Worm (Caenorhabditis elegans) whole organism, L1 larva: ENCODE measurements around the gene T23B12.6.

Experiments used
- C04F5.9 ChIP-seq: sonication (generic microtip); optimal IDR thresholded peaks from 2 replicates; lab custom pipeline; 2016; ENCODE audit warnings: missing genetic modification characterization, missing compliant biosample characterization
- C34B4.2 ChIP-seq: sonication (generic microtip); optimal IDR thresholded peaks from 2 replicates; lab custom pipeline; 2017; ENCODE audit warnings: mild to moderate bottlenecking, missing genetic modification characterization, missing compliant biosample characterization
- F16B12.6 ChIP-seq: fragments of 150-350 bp; optimal IDR thresholded peaks from 2 replicates; lab custom pipeline; 2014; ENCODE audit warnings: missing biosample characterization, missing genetic modification characterization
- Y116A8C.19 ChIP-seq: sonication (generic microtip); optimal IDR thresholded peaks from 2 replicates; lab custom pipeline; 2016; ENCODE audit warnings: missing compliant biosample characterization, missing genetic modification characterization, borderline replicate concordance
- alr-1 ChIP-seq: fragments of 200-800 bp; sonication (Bioruptor generic); optimal IDR thresholded peaks from 2 replicates; lab custom pipeline; 2018; ENCODE audit warnings: borderline replicate concordance, mild to moderate bottlenecking, missing genetic modification characterization, missing compliant biosample characterization
- aly-2 ChIP-seq: fragments of 150-350 bp; optimal IDR thresholded peaks from 2 replicates; lab custom pipeline; 2014; ENCODE audit warnings: missing biosample characterization, missing genetic modification characterization
- ama-1 ChIP-seq: fragments of 150-350 bp; optimal IDR thresholded peaks from 2 replicates; lab custom pipeline; 2014
- ceh-8 ChIP-seq: fragments of 200-800 bp; sonication (Bioruptor generic); optimal IDR thresholded peaks from 2 replicates; lab custom pipeline; 2018; ENCODE audit warnings: mild to moderate bottlenecking, missing genetic modification characterization, moderate library complexity, missing compliant biosample characterization
- ceh-88 ChIP-seq: fragments of 200-800 bp; sonication (Bioruptor generic); IDR thresholded peaks from 2 replicates; pipeline ENCODE4 v1.3.6; 2022; ENCODE audit warnings: missing genetic modification characterization, missing compliant biosample characterization
- ceh-90 ChIP-seq: sonication (generic microtip); optimal IDR thresholded peaks from 2 replicates; lab custom pipeline; 2016; ENCODE audit warnings: missing genetic modification characterization, missing compliant biosample characterization
- ces-1 ChIP-seq: fragments of 150-350 bp; optimal IDR thresholded peaks from 2 replicates; lab custom pipeline; 2014; ENCODE audit warnings: missing biosample characterization, missing genetic modification reagents, missing genetic modification characterization
- dsc-1 ChIP-seq: sonication (generic microtip); optimal IDR thresholded peaks from 2 replicates; lab custom pipeline; 2016; ENCODE audit warnings: mild to moderate bottlenecking, missing genetic modification characterization, missing compliant biosample characterization
- efl-3 ChIP-seq: fragments of 200-800 bp; sonication (Bioruptor generic); optimal IDR thresholded peaks from 2 replicates; lab custom pipeline; 2018; ENCODE audit warnings: mild to moderate bottlenecking, missing genetic modification characterization, missing compliant biosample characterization
- egl-13 ChIP-seq: sonication (generic microtip); optimal IDR thresholded peaks from 2 replicates; lab custom pipeline; 2016; ENCODE audit warnings: missing genotype, missing genetic modification reagents, missing genetic modification characterization, missing compliant biosample characterization
- egl-27 ChIP-seq, 2 experiments: fragments of 150-350 bp in 1 of 2; sonication (generic microtip); optimal IDR thresholded peaks; 3 replicates each; lab custom pipeline; 2017 to 2018; ENCODE audit warnings: missing biosample characterization in 2 of 2, missing genetic modification characterization in 2 of 2, missing genetic modification reagents in 2 of 2
- fkh-10 ChIP-seq: sonication (generic microtip); optimal IDR thresholded peaks from 2 replicates; lab custom pipeline; 2017; ENCODE audit warnings: missing biosample characterization, missing genetic modification reagents, missing genetic modification characterization
- fkh-8 ChIP-seq: sonication (generic microtip); optimal IDR thresholded peaks from 2 replicates; lab custom pipeline; 2016; ENCODE audit warnings: mild to moderate bottlenecking, missing genetic modification characterization, missing compliant biosample characterization
- grh-1 ChIP-seq: fragments of 200-800 bp; sonication (Bioruptor generic); IDR thresholded peaks from 2 replicates; pipeline ENCODE4 v1.3.6; 2022; ENCODE audit warnings: missing genetic modification reagents, missing genetic modification characterization, missing compliant biosample characterization
- irx-1 ChIP-seq: sonication (generic microtip); optimal IDR thresholded peaks from 2 replicates; lab custom pipeline; 2016; ENCODE audit warnings: missing genetic modification characterization, missing compliant biosample characterization
- jun-1 ChIP-seq: fragments of 150-350 bp; optimal IDR thresholded peaks from 2 replicates; lab custom pipeline; 2014; ENCODE audit warnings: missing biosample characterization, missing genetic modification reagents, missing genetic modification characterization
- lin-13 ChIP-seq: fragments of 150-350 bp; optimal IDR thresholded peaks from 2 replicates; lab custom pipeline; 2014; ENCODE audit warnings: missing biosample characterization, missing genetic modification reagents, missing genetic modification characterization
- lin-14 ChIP-seq: fragments of 200-800 bp; sonication (Bioruptor generic); optimal IDR thresholded peaks from 2 replicates; lab custom pipeline; 2018; ENCODE audit warnings: mild to moderate bottlenecking, missing genetic modification characterization, moderate library complexity, missing compliant biosample characterization
- lin-35 ChIP-seq, 2 experiments: fragments of 150-350 bp; optimal IDR thresholded peaks; 2 replicates each; lab custom pipeline; 2014; ENCODE audit warnings: missing biosample characterization in 2 of 2, missing genetic modification characterization in 2 of 2, missing genetic modification reagents in 2 of 2
- mab-9 ChIP-seq: fragments of 200-800 bp; sonication (Bioruptor generic); IDR thresholded peaks from 2 replicates; pipeline ENCODE4 v1.3.6; 2022; ENCODE audit warnings: missing genetic modification reagents, missing genetic modification characterization, missing compliant biosample characterization
- mep-1 ChIP-seq: fragments of 150-350 bp; optimal IDR thresholded peaks from 2 replicates; lab custom pipeline; 2014; ENCODE audit warnings: missing biosample characterization, missing genetic modification characterization
- nhr-12 ChIP-seq: sonication (generic microtip); optimal IDR thresholded peaks from 2 replicates; lab custom pipeline; 2017; ENCODE audit warnings: missing biosample characterization, missing genetic modification characterization
- nhr-19 ChIP-seq: fragments of 200-800 bp; sonication (Bioruptor generic); conservative IDR thresholded peaks from 2 replicates; pipeline ENCODE4 v1.3.6; 2022; ENCODE audit warnings: missing genetic modification characterization, missing compliant biosample characterization
- nhr-20 ChIP-seq: sonication (generic microtip); optimal IDR thresholded peaks from 2 replicates; lab custom pipeline; 2016; ENCODE audit warnings: mild to moderate bottlenecking, missing genetic modification characterization, missing compliant biosample characterization
- nhr-237 ChIP-seq: fragments of 150-350 bp; optimal IDR thresholded peaks from 2 replicates; lab custom pipeline; 2014; ENCODE audit warnings: missing biosample characterization, missing genetic modification characterization
- nhr-28 ChIP-seq: fragments of 150-350 bp; optimal IDR thresholded peaks from 2 replicates; lab custom pipeline; 2014; ENCODE audit warnings: missing biosample characterization, missing genetic modification characterization
- nhr-47 ChIP-seq: sonication (generic microtip); optimal IDR thresholded peaks from 2 replicates; lab custom pipeline; 2016; ENCODE audit warnings: mild to moderate bottlenecking, missing genetic modification characterization, moderate library complexity, missing compliant biosample characterization
- nhr-77 ChIP-seq: fragments of 150-350 bp; optimal IDR thresholded peaks from 2 replicates; lab custom pipeline; 2014; ENCODE audit warnings: missing biosample characterization, missing genetic modification characterization
- nhr-84 ChIP-seq: sonication (generic microtip); optimal IDR thresholded peaks from 2 replicates; lab custom pipeline; 2017; ENCODE audit warnings: missing biosample characterization, missing genetic modification characterization
- nhr-90 ChIP-seq: sonication (generic microtip); optimal IDR thresholded peaks from 2 replicates; lab custom pipeline; 2016; ENCODE audit warnings: mild to moderate bottlenecking, missing genetic modification characterization, missing compliant biosample characterization; ENCODE audit not compliant: poor library complexity
- pag-3 ChIP-seq: sonication (generic microtip); optimal IDR thresholded peaks from 2 replicates; lab custom pipeline; 2017; ENCODE audit warnings: missing genetic modification characterization, mild to moderate bottlenecking, missing compliant biosample characterization, antibody characterized with exemption, borderline replicate concordance; ENCODE audit not compliant: insufficient read depth
- pqm-1 ChIP-seq: sonication (generic microtip); optimal IDR thresholded peaks from 3 replicates; lab custom pipeline; 2017; ENCODE audit warnings: missing biosample characterization, missing genetic modification characterization
- rnt-1 ChIP-seq: sonication (generic microtip); optimal IDR thresholded peaks from 2 replicates; lab custom pipeline; 2016; ENCODE audit warnings: mild to moderate bottlenecking, missing genetic modification characterization, moderate library complexity, missing compliant biosample characterization
- snpc-4 ChIP-seq: fragments of 150-350 bp; optimal IDR thresholded peaks from 2 replicates; lab custom pipeline; 2014; ENCODE audit warnings: missing biosample characterization, missing genetic modification characterization
- snu-23 ChIP-seq: sonication (generic microtip); optimal IDR thresholded peaks from 2 replicates; lab custom pipeline; 2016; ENCODE audit warnings: missing genetic modification characterization, missing compliant biosample characterization
- sox-4 ChIP-seq: sonication (generic microtip); optimal IDR thresholded peaks from 2 replicates; lab custom pipeline; 2016; ENCODE audit warnings: missing genetic modification characterization, missing compliant biosample characterization
- sptf-1 ChIP-seq: fragments of 150-350 bp; optimal IDR thresholded peaks from 2 replicates; lab custom pipeline; 2014; ENCODE audit warnings: missing biosample characterization, missing genetic modification characterization
- sup-37 ChIP-seq: fragments of 200-800 bp; sonication (Bioruptor generic); optimal IDR thresholded peaks from 2 replicates; lab custom pipeline; 2018; ENCODE audit warnings: mild to moderate bottlenecking, missing genetic modification characterization, missing compliant biosample characterization
- tlp-1 ChIP-seq: fragments of 150-350 bp; optimal IDR thresholded peaks from 2 replicates; lab custom pipeline; 2014; ENCODE audit warnings: missing biosample characterization, missing genetic modification characterization
- unc-30 ChIP-seq: sonication (generic microtip); optimal IDR thresholded peaks from 2 replicates; lab custom pipeline; 2017; ENCODE audit warnings: missing biosample characterization, missing genetic modification characterization
- unc-86 ChIP-seq: sonication (generic microtip); optimal IDR thresholded peaks from 2 replicates; lab custom pipeline; 2016; ENCODE audit warnings: missing genetic modification characterization, missing compliant biosample characterization
- unc-98 ChIP-seq: fragments of 200-800 bp; sonication (Bioruptor generic); IDR thresholded peaks from 2 replicates; pipeline ENCODE4 v1.3.6; 2022; ENCODE audit warnings: missing genetic modification characterization, missing compliant biosample characterization

Gene T23B12.6

DNA sequence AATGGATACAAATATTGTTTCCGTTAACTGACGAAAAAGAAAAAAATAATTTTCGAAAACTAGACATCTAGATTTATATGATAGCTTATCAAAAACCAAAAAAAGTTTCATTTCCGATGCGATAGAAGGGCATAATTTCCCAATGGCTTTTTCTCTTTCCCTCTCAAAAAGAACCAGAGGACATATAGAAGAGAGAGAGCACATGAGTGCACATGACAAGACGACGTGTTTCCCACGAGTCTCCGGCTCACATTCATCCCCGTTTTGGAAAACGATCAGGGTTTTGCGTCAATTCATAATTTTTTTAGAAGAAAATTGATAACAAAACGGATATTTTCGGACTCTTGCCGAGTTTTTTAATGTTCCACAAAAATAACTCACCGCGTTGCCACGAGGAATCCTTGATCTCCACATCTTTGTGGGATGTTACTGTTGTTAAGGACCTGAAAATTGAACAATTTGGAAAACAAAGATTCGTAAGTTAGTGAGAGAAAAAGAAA, 15.8 kb downstream of the T23B12.6 start, which contains the start of gene lmd-3:
TSS of gene lmd-3 (minus strand) at position 450 of the 500 bp plus-strand sequence.
- no peak for TF ChIP-seq unc-30 (tag; lab: Kevin White, UChicago)
- peak; percentile 20 for TF ChIP-seq dsc-1 (tag; lab: Kevin White, UChicago)
- TF ChIP-seq lin-14 (GFP tag; lab: Kevin White, UChicago), result peak; percentile 28
- peak; percentile 67 for TF ChIP-seq fkh-8
- TF ChIP-seq, all 84 proteins: peak for 3

DNA sequence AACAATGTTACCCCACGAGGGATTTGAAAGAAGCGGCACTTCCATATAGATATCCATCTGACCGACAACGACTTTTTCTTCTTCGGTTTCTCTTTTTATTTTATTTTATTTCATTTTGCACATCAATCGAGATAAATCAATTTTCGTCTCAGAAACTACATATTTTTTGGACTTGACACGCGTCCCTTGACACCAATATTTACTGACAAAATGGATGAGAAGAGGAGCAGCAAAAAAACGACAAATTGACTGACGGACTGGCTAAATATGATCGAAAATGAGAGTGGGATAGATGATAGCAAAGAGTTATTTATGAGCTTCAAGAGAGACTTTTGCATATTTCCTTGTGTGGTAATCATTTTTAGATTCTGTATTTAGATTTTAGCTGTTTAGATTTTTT, 22.9 kb downstream of the T23B12.6 start:
- TF ChIP-seq nhr-84, result no peak
- TF ChIP-seq mab-9 (GFP tag; lab: Robert Waterston, UW), result 0 out of 2 replicates have a peak, but pooled peaks have one; percentile 26
- TF ChIP-seq ceh-90 (tag; lab: Kevin White, UChicago), result no peak
- no peak for TF ChIP-seq nhr-47 (tag; lab: Kevin White, UChicago)
- TF ChIP-seq ceh-8 (GFP tag; lab: Kevin White, UChicago), result no peak
- TF ChIP-seq lin-14 (GFP tag; lab: Kevin White, UChicago), result peak; percentile 64
- no peak for TF ChIP-seq ama-1 (lab: Kevin White, UChicago)
- TF ChIP-seq egl-27 (tag; optimal IDR thresholded peaks at IDR 0.05; lab: Kevin White, UChicago), result no peak
- TF ChIP-seq egl-13 (tag; lab: Kevin White, UChicago), result no peak

ce11 chrV:8435292-8435691, 24.9 kb downstream of the T23B12.6 start:
- TF ChIP-seq nhr-19 (GFP tag; lab: Robert Waterston, UW), result no peak
- no peak for TF ChIP-seq nhr-47 (tag; lab: Kevin White, UChicago)
- no peak for TF ChIP-seq ceh-88 (GFP tag; lab: Robert Waterston, UW)
- TF ChIP-seq alr-1, result no peak
- TF ChIP-seq lin-14 (GFP tag; lab: Kevin White, UChicago), result peak; percentile 43
- TF ChIP-seq C34B4.2, result no peak
- no peak for TF ChIP-seq nhr-20 (tag; lab: Kevin White, UChicago)
- TF ChIP-seq aly-2 (tag; lab: Kevin White, UChicago), result no peak
- TF ChIP-seq pag-3 (tag; lab: Kevin White, UChicago), result no peak
- TF ChIP-seq efl-3 (GFP tag; lab: Kevin White, UChicago), result no peak
- TF ChIP-seq nhr-90 (tag; lab: Kevin White, UChicago), result no peak
- TF ChIP-seq unc-30 (tag; lab: Kevin White, UChicago), result no peak
- no peak for TF ChIP-seq ces-1
- TF ChIP-seq unc-86, result no peak
- TF ChIP-seq irx-1 (tag; lab: Kevin White, UChicago), result no peak
- TF ChIP-seq fkh-10 (GFP tag; lab: Kevin White, UChicago), result peak; percentile 2
- TF ChIP-seq snpc-4 (tag; lab: Kevin White, UChicago), result no peak
- TF ChIP-seq Y116A8C.19 (tag; lab: Kevin White, UChicago), result no peak
- TF ChIP-seq lin-35 (GFP tag; optimal IDR thresholded peaks at IDR 0.05; lab: Kevin White, UChicago), result no peak
- TF ChIP-seq lin-13 (GFP tag; lab: Kevin White, UChicago), result no peak
- TF ChIP-seq grh-1, result no peak
- TF ChIP-seq sup-37 (GFP tag; lab: Kevin White, UChicago), result no peak
- no peak for TF ChIP-seq snu-23
- no peak for TF ChIP-seq nhr-237 (tag; lab: Kevin White, UChicago)
- TF ChIP-seq rnt-1 (tag; lab: Kevin White, UChicago), result peak; percentile 6
- peak; percentile 23 for TF ChIP-seq dsc-1 (tag; lab: Kevin White, UChicago)
- no peak for TF ChIP-seq nhr-77 (tag; lab: Kevin White, UChicago)
- TF ChIP-seq pqm-1, result no peak
- no peak for TF ChIP-seq F16B12.6 (tag; lab: Kevin White, UChicago)
- TF ChIP-seq unc-98 (GFP tag; lab: Robert Waterston, UW), result no peak
- TF ChIP-seq sox-4, result no peak
- TF ChIP-seq nhr-28 (tag; lab: Kevin White, UChicago), result no peak
- TF ChIP-seq jun-1, result no peak
- TF ChIP-seq nhr-12 (tag; lab: Kevin White, UChicago), result no peak
- peak; percentile 1 for TF ChIP-seq mep-1 (tag; lab: Kevin White, UChicago)
- TF ChIP-seq C04F5.9 (tag; lab: Kevin White, UChicago), result no peak
- no peak for TF ChIP-seq sptf-1
- TF ChIP-seq tlp-1, result no peak
